Fruit fly (Drosophila melanogaster) whole organism, adult: Measurements from ENCODE around the gene CG7702.

Experiments used
- CG14711 ChIP-seq: fragments of 200-800 bp; sonication (Bioruptor generic); optimal IDR thresholded peaks from 2 replicates; lab custom pipeline; 2018; ENCODE audit warnings: missing biosample characterization, mild to moderate bottlenecking, missing genetic modification characterization, moderate library complexity
- Mnt ChIP-seq: fragments of 200-800 bp; sonication (Bioruptor generic); optimal IDR thresholded peaks from 2 replicates; lab custom pipeline; 2016; ENCODE audit warnings: missing biosample characterization, mild to moderate bottlenecking, missing genetic modification characterization
- toe ChIP-seq: fragments of 200-800 bp; sonication (Bioruptor generic); optimal IDR thresholded peaks from 2 replicates; lab custom pipeline; 2016; ENCODE audit warnings: missing biosample characterization, missing genetic modification characterization

DNA sequence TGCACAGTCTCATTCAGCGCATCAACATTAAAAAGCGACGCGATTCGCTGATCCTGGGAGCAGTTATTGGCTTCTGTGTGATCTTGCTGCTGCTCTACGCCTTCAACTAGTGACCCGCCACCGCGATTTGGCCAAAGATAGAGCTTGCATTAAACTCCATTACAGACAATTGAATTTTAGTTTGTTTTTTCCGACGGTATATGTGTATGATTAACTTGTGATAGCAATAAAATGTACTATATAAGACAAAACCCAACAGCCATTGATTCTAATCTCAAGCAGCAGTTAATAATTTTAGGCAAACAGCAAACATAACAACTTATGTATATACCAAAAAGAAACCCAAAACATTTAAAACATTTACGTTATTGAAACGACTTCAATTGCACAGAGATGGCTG, 4.1 kb upstream of the CG7702 start, which contains the start of gene CG31231:
- TF ChIP-seq toe (GFP tag; lab: Kevin White, UChicago), result no peak
- TF ChIP-seq Mnt (GFP tag; lab: Kevin White, UChicago), result no peak
- TF ChIP-seq CG14711 (tag; lab: Kevin White, UChicago), result no peak
